Fruit fly (Drosophila melanogaster): Measurements from ENCODE around the gene sowah.

Gene sowah

DNA sequence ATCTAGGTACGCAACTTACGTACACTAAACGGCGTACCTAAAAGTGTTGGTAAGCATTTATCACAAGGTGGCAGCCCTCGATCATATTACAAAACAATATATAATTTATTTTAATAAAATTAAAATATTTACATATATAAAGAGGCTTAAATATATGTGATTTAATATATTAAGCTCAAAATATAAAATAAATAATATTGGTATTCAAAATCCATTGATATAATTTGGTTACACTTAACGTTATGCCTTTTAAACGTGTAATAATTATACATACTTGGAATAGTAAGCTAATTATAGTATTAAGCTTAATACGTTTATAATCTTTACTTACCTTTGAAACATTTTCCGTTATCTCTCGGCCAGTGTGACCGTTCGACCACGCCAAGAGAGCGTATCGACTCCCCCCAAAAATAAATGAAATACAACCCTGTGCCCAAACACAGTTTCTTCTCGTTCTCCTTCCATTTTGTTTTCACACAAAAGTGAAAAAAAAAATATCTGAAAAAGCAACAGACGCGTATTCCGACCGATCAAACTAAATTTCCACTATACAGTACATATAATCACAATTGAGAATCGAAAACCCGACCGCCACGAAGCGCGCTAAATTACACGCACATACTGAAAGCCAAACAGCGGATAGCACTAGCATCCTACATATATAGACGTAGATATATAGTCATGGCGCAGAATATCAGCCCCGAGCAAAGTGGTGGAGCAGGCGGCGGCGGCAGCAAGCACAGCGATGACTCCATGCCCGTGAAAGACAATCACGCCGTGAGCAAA is 68.3 kb downstream of the sowah start, which contains the start of the genes CG10646 and vih (continued):
- TF ChIP-seq sens-2 (GFP tag; IDR thresholded peaks at IDR 0.05) (no peak), CG8924 (tag; optimal IDR thresholded peaks at IDR 0.05) (peak; percentile 63), Tbp (GFP tag; optimal IDR thresholded peaks at IDR 0.05) (no peak), CG1529 (GFP tag; optimal IDR thresholded peaks at IDR 0.05) (no peak), Nf-YB (GFP tag; optimal IDR thresholded peaks at IDR 0.05) (peak; percentile 15), Sry-δ (GFP tag; optimal IDR thresholded peaks at IDR 0.05) (peak; percentile 49), CoRest (tag; optimal IDR thresholded peaks at IDR 0.05) (peak; percentile 59), CG13775 (GFP tag; optimal IDR thresholded peaks at IDR 0.05) (peak; percentile 64), ase (GFP tag; IDR thresholded peaks at IDR 0.05) (no peak), B-H2 (GFP tag; optimal IDR thresholded peaks at IDR 0.05) (peak; percentile 39), abd-A (tag; optimal IDR thresholded peaks at IDR 0.05) (no peak), CG9727 (GFP tag; optimal IDR thresholded peaks at IDR 0.05) (peak; percentile 55), MBD-R2 (GFP tag; IDR thresholded peaks at IDR 0.05) (peak; percentile 50), Fer2 (tag; optimal IDR thresholded peaks at IDR 0.05) (peak; percentile 28), CG11093 (GFP tag; IDR thresholded peaks at IDR 0.05) (no peak), az2 (GFP tag; optimal IDR thresholded peaks at IDR 0.05) (peak; percentile 54), CG13424 (tag; optimal IDR thresholded peaks at IDR 0.05) (peak; percentile 61), Six4 (GFP tag; optimal IDR thresholded peaks at IDR 0.05) (peak; percentile 55), Poxn (GFP tag; IDR thresholded peaks at IDR 0.05) (no peak), CG32767 (GFP tag; IDR thresholded peaks at IDR 0.05) (peak; percentile 61; the same call in 1 of the 2 replicates), HLH4C (GFP tag; IDR thresholded peaks at IDR 0.05; ENCODE audit: partially characterized antibody) (no peak; the same call in 2 of the 3 replicates), dati (GFP tag; IDR thresholded peaks at IDR 0.05) (no peak), ken (GFP tag; IDR thresholded peaks at IDR 0.05) (no peak; the same call in 2 of the 3 replicates), CG14965 (GFP tag; optimal IDR thresholded peaks at IDR 0.05; ENCODE audit: borderline replicate concordance) (no peak), CG10366 (GFP tag; IDR thresholded peaks at IDR 0.05) (no peak), CG14441 (GFP tag; IDR thresholded peaks at IDR 0.05) (0 out of 2 replicates have a peak, but pooled peaks have one; percentile 6), CG3995 (GFP tag; optimal IDR thresholded peaks at IDR 0.05) (no peak), CG12155 (GFP tag; optimal IDR thresholded peaks at IDR 0.05) (peak; percentile 63), D19A (tag; optimal IDR thresholded peaks at IDR 0.05) (peak; percentile 35), rib (GFP tag; IDR thresholded peaks at IDR 0.05) (no peak), CTCF (GFP tag; optimal IDR thresholded peaks at IDR 0.05) (peak; percentile 10), Doc3 (GFP tag; IDR thresholded peaks at IDR 0.05; ENCODE audit: partially characterized antibody) (no peak; the same call in 2 of the 3 replicates), Oli (tag; optimal IDR thresholded peaks at IDR 0.05) (peak; percentile 20), gce (GFP tag; IDR thresholded peaks at IDR 0.05) (no peak), pfk (GFP tag; optimal IDR thresholded peaks at IDR 0.05) (no peak), CG32772 (GFP tag; IDR thresholded peaks at IDR 0.05) (no peak), CG17186 (GFP tag; optimal IDR thresholded peaks at IDR 0.05) (no peak), CG2889 (GFP tag; IDR thresholded peaks at IDR 0.05) (no peak), CG5245 (GFP tag; optimal IDR thresholded peaks at IDR 0.05) (no peak), yki (optimal IDR thresholded peaks at IDR 0.05) (no peak), NC2β (GFP tag; optimal IDR thresholded peaks at IDR 0.05) (no peak), CG42726 (GFP tag; IDR thresholded peaks at IDR 0.05; ENCODE audit: partially characterized antibody) (no peak), HmgZ (tag; optimal IDR thresholded peaks at IDR 0.05) (peak; percentile 28), vnd (GFP tag; IDR thresholded peaks at IDR 0.05; ENCODE audit: partially characterized antibody) (no peak), CG7928 (GFP tag; optimal IDR thresholded peaks at IDR 0.05) (no peak), Myb (GFP tag; optimal IDR thresholded peaks at IDR 0.05) (peak; percentile 90), Deaf1 (tag; optimal IDR thresholded peaks at IDR 0.05) (peak; percentile 31), bowl (GFP tag; IDR thresholded peaks at IDR 0.05) (no peak), CG7271 (tag; optimal IDR thresholded peaks at IDR 0.05) (peak; percentile 51), cas (GFP tag; IDR thresholded peaks at IDR 0.05) (no peak), unpg (GFP tag; optimal IDR thresholded peaks at IDR 0.05) (peak; percentile 20)
